Fruit fly (Drosophila melanogaster) whole organism, embryonic: Measurements from ENCODE around the gene sws.
A peak's percentile ranks its signal among the peaks of the same experiment; 100 is the strongest.

ENCODE experiments used
- Ada2b ChIP-seq: fragments of 200-800 bp; sonication (Bioruptor generic); IDR thresholded peaks from 2 replicates; pipeline ENCODE4 v1.3.6; 2022; ENCODE audit warnings: missing biosample characterization, missing genetic modification characterization
- Adf1 ChIP-seq: fragments of 200-800 bp; sonication (Bioruptor generic); IDR thresholded peaks from 2 replicates; pipeline ENCODE4 v1.3.6; 2022; ENCODE audit warnings: missing biosample characterization, missing genetic modification characterization
- CG10462 ChIP-seq: fragments of 200-800 bp; sonication (Bioruptor generic); optimal IDR thresholded peaks from 2 replicates; lab custom pipeline; 2016; ENCODE audit warnings: missing biosample characterization, missing genetic modification characterization
- CG11456 ChIP-seq: fragments of 200-800 bp; sonication (Bioruptor generic); IDR thresholded peaks from 3 replicates; pipeline ENCODE4 v1.3.6; 2022; ENCODE audit warnings: missing biosample characterization, missing genetic modification characterization
- CG12219 ChIP-seq: fragments of 200-800 bp; sonication (Bioruptor generic); optimal IDR thresholded peaks from 3 replicates; lab custom pipeline; 2018; ENCODE audit warnings: missing biosample characterization, mild to moderate bottlenecking, missing genetic modification characterization
- CG12769 ChIP-seq: fragments of 200-800 bp; sonication (Bioruptor generic); optimal IDR thresholded peaks from 2 replicates; lab custom pipeline; 2019; ENCODE audit warnings: missing biosample characterization, mild to moderate bottlenecking, missing genetic modification characterization, moderate library complexity
- CG13424 ChIP-seq: fragments of 200-800 bp; sonication (Bioruptor generic); optimal IDR thresholded peaks from 2 replicates; lab custom pipeline; 2019; ENCODE audit warnings: missing biosample characterization, mild to moderate bottlenecking, missing genetic modification characterization, moderate library complexity
- CG1602 ChIP-seq: fragments of 200-800 bp; sonication (Bioruptor generic); optimal IDR thresholded peaks from 3 replicates; lab custom pipeline; 2016; ENCODE audit warnings: missing biosample characterization, missing genetic modification characterization
- CG16813 ChIP-seq: fragments of 200-800 bp; sonication (Bioruptor generic); IDR thresholded peaks from 3 replicates; pipeline ENCODE4 v1.3.6; 2022; ENCODE audit warnings: missing biosample characterization, missing genetic modification characterization; ENCODE audit not compliant: partially characterized antibody
- CG17568 ChIP-seq: fragments of 200-800 bp; sonication (Bioruptor generic); optimal IDR thresholded peaks from 2 replicates; lab custom pipeline; 2018; ENCODE audit warnings: missing biosample characterization, mild to moderate bottlenecking, missing genetic modification characterization, moderate library complexity
- CG17802 ChIP-seq: fragments of 200-800 bp; sonication (Bioruptor generic); optimal IDR thresholded peaks from 2 replicates; lab custom pipeline; 2018; ENCODE audit warnings: missing biosample characterization, mild to moderate bottlenecking, missing genetic modification characterization, moderate library complexity
- CG2129 ChIP-seq: fragments of 200-800 bp; sonication (Bioruptor generic); IDR thresholded peaks from 2 replicates; pipeline ENCODE4 v1.3.6; 2022; ENCODE audit warnings: missing biosample characterization, missing genetic modification characterization; ENCODE audit not compliant: partially characterized antibody
- CG30431 ChIP-seq: fragments of 200-800 bp; sonication (Bioruptor generic); optimal IDR thresholded peaks from 2 replicates; lab custom pipeline; 2017; ENCODE audit warnings: missing biosample characterization, missing genetic modification characterization
- CG3065 ChIP-seq: fragments of 200-800 bp; sonication (Bioruptor generic); optimal IDR thresholded peaks from 2 replicates; lab custom pipeline; 2016; ENCODE audit warnings: missing biosample characterization, missing genetic modification characterization
- CG31365 ChIP-seq: fragments of 200-800 bp; sonication (Bioruptor generic); optimal IDR thresholded peaks from 2 replicates; lab custom pipeline; 2018; ENCODE audit warnings: missing biosample characterization, mild to moderate bottlenecking, missing genetic modification characterization
- CG3726 ChIP-seq: fragments of 200-800 bp; sonication (Bioruptor generic); IDR thresholded peaks from 3 replicates; pipeline ENCODE4, ENCODE4 v1.3.6; 2022; ENCODE audit warnings: missing biosample characterization, missing genetic modification characterization
- CG4424 ChIP-seq: fragments of 200-800 bp; sonication (Bioruptor generic); optimal IDR thresholded peaks from 3 replicates; lab custom pipeline; 2016; ENCODE audit warnings: missing biosample characterization, missing genetic modification characterization
- CG6175 ChIP-seq: fragments of 200-800 bp; sonication (Bioruptor generic); IDR thresholded peaks from 3 replicates; pipeline ENCODE4 v1.3.6; 2022; ENCODE audit warnings: missing biosample characterization, missing genetic modification characterization
- CG6854 ChIP-seq: fragments of 200-800 bp; sonication (Bioruptor generic); optimal IDR thresholded peaks from 3 replicates; lab custom pipeline; 2017; ENCODE audit warnings: missing biosample characterization, mild to moderate bottlenecking, missing genetic modification characterization
- CG7928 ChIP-seq: fragments of 200-800 bp; sonication (Bioruptor generic); optimal IDR thresholded peaks from 2 replicates; lab custom pipeline; 2017; ENCODE audit warnings: missing biosample characterization, mild to moderate bottlenecking, missing genetic modification characterization
- CG9437 ChIP-seq: fragments of 200-800 bp; sonication (Bioruptor generic); optimal IDR thresholded peaks from 2 replicates; lab custom pipeline; 2018; ENCODE audit warnings: missing biosample characterization, mild to moderate bottlenecking, missing genetic modification characterization
- Dip3 ChIP-seq: fragments of 200-800 bp; sonication (Bioruptor generic); optimal IDR thresholded peaks from 3 replicates; lab custom pipeline; 2016; ENCODE audit warnings: missing biosample characterization, missing genetic modification characterization
- Dp ChIP-seq: fragments of 200-800 bp; sonication (Bioruptor generic); optimal IDR thresholded peaks from 2 replicates; lab custom pipeline; 2018; ENCODE audit warnings: missing biosample characterization, mild to moderate bottlenecking, missing genetic modification characterization, moderate library complexity
- E2f1 ChIP-seq: fragments of 200-800 bp; sonication (Bioruptor generic); IDR thresholded peaks from 2 replicates; pipeline ENCODE4 v1.3.6; 2022; ENCODE audit warnings: missing biosample characterization, missing genetic modification characterization
- ERR ChIP-seq: fragments of 200-800 bp; sonication (Bioruptor generic); optimal IDR thresholded peaks from 2 replicates; lab custom pipeline; 2016; ENCODE audit warnings: missing biosample characterization, missing genetic modification characterization
- Eip74EF ChIP-seq, 2 experiments: fragments of 200-800 bp in 1 of 2; fragments of >200 bp in 1 of 2; sonication (Bioruptor generic) in 1 of 2; optimal IDR thresholded peaks; 2 replicates each; lab custom pipeline; 2017 to 2019; ENCODE audit warnings: missing biosample characterization in 2 of 2, missing genetic modification characterization in 2 of 2, mild to moderate bottlenecking in 1 of 2, moderate library complexity in 1 of 2
- Ets97D ChIP-seq: fragments of 200-800 bp; sonication (Bioruptor generic); optimal IDR thresholded peaks from 3 replicates; lab custom pipeline; 2016; ENCODE audit warnings: missing biosample characterization, missing genetic modification characterization
- Fer1 ChIP-seq: fragments of 200-800 bp; sonication (Bioruptor generic); optimal IDR thresholded peaks from 2 replicates; lab custom pipeline; 2017; ENCODE audit warnings: missing biosample characterization, mild to moderate bottlenecking, missing genetic modification characterization
- GATAe ChIP-seq: fragments of 200-800 bp; sonication (Bioruptor generic); conservative IDR thresholded peaks from 2 replicates; pipeline ENCODE4 v1.3.6; 2022; ENCODE audit warnings: missing biosample characterization, missing genetic modification characterization
- HLH3B ChIP-seq: fragments of 200-800 bp; sonication (Bioruptor generic); IDR thresholded peaks from 2 replicates; pipeline ENCODE4 v1.3.6; 2022; ENCODE audit warnings: missing biosample characterization, missing genetic modification characterization
- HLH54F ChIP-seq: fragments of 200-800 bp; sonication (Bioruptor generic); optimal IDR thresholded peaks from 3 replicates; lab custom pipeline; 2016; ENCODE audit warnings: missing biosample characterization, missing genetic modification characterization
- Nf-YA ChIP-seq: fragments of 200-800 bp; sonication (Bioruptor generic); IDR thresholded peaks from 2 replicates; pipeline ENCODE4 v1.3.6; 2022; ENCODE audit warnings: missing biosample characterization, missing genetic modification characterization
- Nf-YB ChIP-seq: fragments of 200-800 bp; sonication (Bioruptor generic); optimal IDR thresholded peaks from 3 replicates; lab custom pipeline; 2019; ENCODE audit warnings: missing biosample characterization, mild to moderate bottlenecking, missing genetic modification characterization, moderate library complexity
- Sry-δ ChIP-seq: fragments of 200-800 bp; sonication (Bioruptor generic); optimal IDR thresholded peaks from 2 replicates; lab custom pipeline; 2016; ENCODE audit warnings: missing biosample characterization, missing genetic modification characterization
- Trl ChIP-seq, 3 experiments: fragments of >200 bp in 2 of 3; fragments of 200-800 bp in 1 of 3; sonication (Bioruptor generic) in 1 of 3; optimal IDR thresholded peaks; 2 replicates in 1 of 3; 3 replicates in 2 of 3; lab custom pipeline; 2016 to 2017; ENCODE audit warnings: missing biosample characterization in 1 of 3, missing genetic modification characterization in 1 of 3
- cas ChIP-seq: fragments of 200-800 bp; sonication (Bioruptor generic); IDR thresholded peaks from 2 replicates; pipeline ENCODE4 v1.3.6; 2022; ENCODE audit warnings: missing biosample characterization, missing genetic modification characterization
- chm ChIP-seq: fragments of 200-800 bp; sonication (Bioruptor generic); IDR thresholded peaks from 2 replicates; pipeline ENCODE4 v1.3.6; 2022; ENCODE audit warnings: missing biosample characterization, missing genetic modification characterization
- dati ChIP-seq: fragments of 200-800 bp; sonication (Bioruptor generic); IDR thresholded peaks from 2 replicates; pipeline ENCODE4 v1.3.6; 2022; ENCODE audit warnings: missing biosample characterization, missing genetic modification characterization
- hbn ChIP-seq: fragments of 200-800 bp; sonication (Bioruptor generic); IDR thresholded peaks from 2 replicates; pipeline ENCODE4 v1.3.6; 2022; ENCODE audit warnings: missing biosample characterization, missing genetic modification characterization; ENCODE audit not compliant: partially characterized antibody
- nmo ChIP-seq: fragments of 200-800 bp; sonication (Bioruptor generic); optimal IDR thresholded peaks from 2 replicates; lab custom pipeline; 2018; ENCODE audit warnings: missing biosample characterization, mild to moderate bottlenecking, missing genetic modification characterization, moderate library complexity
- onecut ChIP-seq: fragments of 200-800 bp; sonication (Bioruptor generic); IDR thresholded peaks from 2 replicates; pipeline ENCODE4 v1.3.6; 2022; ENCODE audit warnings: missing biosample characterization, missing genetic modification characterization
- pho ChIP-seq: fragments of 200-800 bp; sonication (Bioruptor generic); optimal IDR thresholded peaks from 2 replicates; lab custom pipeline; 2016; ENCODE audit warnings: missing biosample characterization, missing genetic modification characterization
- pita ChIP-seq: fragments of 200-800 bp; sonication (Bioruptor generic); optimal IDR thresholded peaks from 2 replicates; lab custom pipeline; 2017; ENCODE audit warnings: missing biosample characterization, mild to moderate bottlenecking, missing genetic modification characterization
- pnt ChIP-seq: fragments of 200-800 bp; sonication (Bioruptor generic); optimal IDR thresholded peaks from 3 replicates; lab custom pipeline; 2016; ENCODE audit warnings: missing biosample characterization, missing genetic modification characterization
- slou ChIP-seq: fragments of 200-800 bp; sonication (Bioruptor generic); optimal IDR thresholded peaks from 3 replicates; lab custom pipeline; 2016; ENCODE audit warnings: missing biosample characterization, missing genetic modification characterization
- tap ChIP-seq: fragments of 200-800 bp; optimal IDR thresholded peaks from 3 replicates; lab custom pipeline; 2019; ENCODE audit warnings: missing biosample characterization, mild to moderate bottlenecking, missing genetic modification characterization, moderate library complexity
- toy ChIP-seq: fragments of 200-800 bp; sonication (Bioruptor generic); IDR thresholded peaks from 2 replicates; pipeline ENCODE4 v1.3.6; 2022; ENCODE audit warnings: missing biosample characterization, missing genetic modification characterization
- tup ChIP-seq: fragments of 200-800 bp; sonication (Bioruptor generic); optimal IDR thresholded peaks from 2 replicates; lab custom pipeline; 2016; ENCODE audit warnings: missing biosample characterization, mild to moderate bottlenecking, missing genetic modification characterization, moderate library complexity
- vfl ChIP-seq: fragments of 200-800 bp; sonication (Bioruptor generic); optimal IDR thresholded peaks from 2 replicates; lab custom pipeline; 2016; ENCODE audit warnings: missing biosample characterization, missing genetic modification characterization
- vvl ChIP-seq: fragments of 200-800 bp; sonication (Bioruptor generic); IDR thresholded peaks from 2 replicates; pipeline ENCODE4 v1.3.6; 2022; ENCODE audit warnings: missing biosample characterization, missing genetic modification characterization

sws gene

DNA sequence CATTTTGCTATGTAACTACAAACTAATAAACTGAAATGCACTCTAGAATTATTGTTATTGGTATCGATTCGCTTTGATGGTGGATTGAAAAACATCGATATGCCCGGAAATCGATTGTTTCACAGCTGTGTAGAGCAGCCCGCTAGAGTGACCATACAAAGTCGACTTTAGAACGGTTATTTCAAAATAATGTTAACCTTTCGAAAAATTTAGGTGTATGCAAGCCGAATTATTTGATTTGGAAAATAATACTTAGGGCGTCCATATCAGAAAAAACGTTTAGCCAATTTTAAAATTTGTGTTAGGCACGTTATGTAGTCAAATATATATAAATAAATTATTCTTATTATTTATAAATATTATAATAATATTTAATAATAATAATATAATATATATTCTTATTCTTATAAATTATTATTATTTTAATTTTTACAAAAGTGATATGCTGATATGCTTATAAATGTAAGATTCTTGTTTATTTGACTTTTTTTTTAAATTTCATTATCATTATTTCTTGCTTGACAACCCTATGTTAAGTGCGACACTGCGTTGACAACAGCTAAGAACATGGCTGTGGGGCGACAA is at the start of gene sws (continued):
- TF ChIP-seq CG31365 (tag; lab: Kevin White, UChicago) (no peak), tap (no peak), CG30431 (GFP tag; lab: Kevin White, UChicago) (no peak), CG7928 (GFP tag; lab: Kevin White, UChicago) (no peak), CG9437 (GFP tag; lab: Kevin White, UChicago) (peak; percentile 28), Ada2b (GFP tag; lab: Robert Waterston, UW) (no peak; the same call in 1 of the 2 replicates), tup (GFP tag; lab: Kevin White, UChicago) (no peak), chm (no peak), hbn (GFP tag; lab: Robert Waterston, UW) (peak; percentile 35; the same call in 1 of the 2 replicates), vfl (GFP tag; lab: Kevin White, UChicago) (no peak), Fer1 (peak; percentile 4), nmo (peak; percentile 51), Eip74EF (GFP tag; optimal IDR thresholded peaks at IDR 0.05; lab: Kevin White, UChicago) (no peak), Sry-δ (peak; percentile 57), HLH3B (no peak), Trl (optimal IDR thresholded peaks at IDR 0.05; lab: Kevin White, UChicago) (no peak), Trl (GFP tag; optimal IDR thresholded peaks at IDR 0.05; lab: Kevin White, UChicago) (no peak), CG4424 (GFP tag; lab: Kevin White, UChicago) (peak; percentile 10), CG1602 (peak; percentile 28), CG3726 (no peak), CG6175 (GFP tag; lab: Robert Waterston, UW) (no peak), ERR (GFP tag; lab: Kevin White, UChicago) (no peak), Nf-YA (GFP tag; lab: Robert Waterston, UW) (no peak), CG3065 (GFP tag; lab: Kevin White, UChicago) (no peak), vvl (GFP tag; lab: Robert Waterston, UW) (no peak; the same call in 1 of the 2 replicates), slou (GFP tag; lab: Kevin White, UChicago) (no peak), Ets97D (GFP tag; lab: Kevin White, UChicago) (peak; percentile 40), Dip3 (GFP tag; lab: Kevin White, UChicago) (no peak), onecut (GFP tag; lab: Robert Waterston, UW) (no peak), CG6854 (GFP tag; lab: Kevin White, UChicago) (no peak), Adf1 (GFP tag; lab: Robert Waterston, UW) (no peak), CG17802 (tag; lab: Kevin White, UChicago) (no peak), HLH54F (GFP tag; lab: Kevin White, UChicago) (no peak), CG10462 (GFP tag; lab: Kevin White, UChicago) (no peak), toy (GFP tag; lab: Robert Waterston, UW) (no peak), GATAe (GFP tag; lab: Robert Waterston, UW) (no peak), Nf-YB (GFP tag; lab: Kevin White, UChicago) (no peak), CG17568 (no peak), pho (GFP tag; lab: Kevin White, UChicago) (no peak), CG13424 (tag; lab: Kevin White, UChicago) (peak; percentile 55), Dp (GFP tag; lab: Kevin White, UChicago) (peak; percentile 53), dati (GFP tag; lab: Robert Waterston, UW) (no peak), pita (GFP tag; lab: Kevin White, UChicago) (no peak), E2f1 (no peak), cas (GFP tag; lab: Robert Waterston, UW) (no peak), CG16813 (peak; percentile 70), pnt (GFP tag; lab: Kevin White, UChicago) (no peak), CG12769 (tag; lab: Kevin White, UChicago) (no peak), CG2129 (0 out of 2 replicates have a peak, but pooled peaks have one; percentile 30), CG11456 (GFP tag; lab: Robert Waterston, UW) (no peak), CG12219 (no peak)
